Fruit fly (Drosophila melanogaster) whole organism, pupa: Measurements from ENCODE around the gene CG7509.

Experiments
- CG10348 ChIP-seq: fragments of 200-800 bp; sonication (Bioruptor generic); IDR thresholded peaks from 2 replicates; pipeline ENCODE4 v1.3.6; 2022; ENCODE audit warnings: missing biosample characterization, missing genetic modification characterization
- CG12605 ChIP-seq: fragments of 200-800 bp; sonication (Bioruptor generic); IDR thresholded peaks from 2 replicates; pipeline ENCODE4 v1.3.6; 2022; ENCODE audit warnings: missing biosample characterization, missing genetic modification characterization
- CG13204 ChIP-seq: fragments of 200-800 bp; sonication (Bioruptor generic); optimal IDR thresholded peaks from 2 replicates; lab custom pipeline; 2018; ENCODE audit warnings: missing biosample characterization, mild to moderate bottlenecking, missing genetic modification characterization, moderate library complexity
- CG14655 ChIP-seq: fragments of 200-800 bp; sonication (Bioruptor generic); optimal IDR thresholded peaks from 3 replicates; lab custom pipeline; 2017; ENCODE audit warnings: mild to moderate bottlenecking, missing biosample characterization, missing genetic modification reagents, missing genetic modification characterization
- CG15710 ChIP-seq: fragments of 200-800 bp; sonication (Bioruptor generic); optimal IDR thresholded peaks from 2 replicates; lab custom pipeline; 2018; ENCODE audit warnings: missing biosample characterization, mild to moderate bottlenecking, missing genetic modification characterization, moderate library complexity
- CG17806 ChIP-seq: fragments of 200-800 bp; sonication (Bioruptor generic); optimal IDR thresholded peaks from 2 replicates; lab custom pipeline; 2018; ENCODE audit warnings: missing biosample characterization, mild to moderate bottlenecking, missing genetic modification characterization, moderate library complexity
- CG32121 ChIP-seq: fragments of 200-800 bp; sonication (Bioruptor generic); IDR thresholded peaks from 2 replicates; pipeline ENCODE4 v1.3.6; 2022; ENCODE audit warnings: missing biosample characterization, missing genetic modification characterization
- CG34367 ChIP-seq: fragments of 200-800 bp; sonication (Bioruptor generic); optimal IDR thresholded peaks from 2 replicates; lab custom pipeline; 2018; ENCODE audit warnings: missing biosample characterization, mild to moderate bottlenecking, missing genetic modification characterization
- CG4496 ChIP-seq: fragments of 200-800 bp; sonication (Bioruptor generic); IDR thresholded peaks from 3 replicates; pipeline ENCODE4 v1.3.6; 2022; ENCODE audit warnings: missing biosample characterization, missing genetic modification characterization
- CG8159 ChIP-seq: fragments of 200-800 bp; sonication (Bioruptor generic); optimal IDR thresholded peaks from 3 replicates; lab custom pipeline; 2018; ENCODE audit warnings: missing biosample characterization, mild to moderate bottlenecking, missing genetic modification characterization, moderate library complexity
- CG8301 ChIP-seq: fragments of 200-800 bp; sonication (Bioruptor generic); optimal IDR thresholded peaks from 2 replicates; lab custom pipeline; 2018; ENCODE audit warnings: missing biosample characterization, mild to moderate bottlenecking, missing genetic modification characterization
- CG9948 ChIP-seq: fragments of 200-800 bp; sonication (Bioruptor generic); optimal IDR thresholded peaks from 2 replicates; lab custom pipeline; 2018; ENCODE audit warnings: missing biosample characterization, mild to moderate bottlenecking, missing genetic modification characterization, moderate library complexity
- D1 ChIP-seq: fragments of 200-800 bp; sonication (Bioruptor generic); optimal IDR thresholded peaks from 2 replicates; lab custom pipeline; 2018; ENCODE audit warnings: missing biosample characterization, mild to moderate bottlenecking, missing genetic modification characterization, moderate library complexity
- EcR ChIP-seq: fragments of 200-800 bp; sonication (Bioruptor generic); optimal IDR thresholded peaks from 3 replicates; lab custom pipeline; 2019; ENCODE audit warnings: missing biosample characterization, missing genetic modification characterization, mild to moderate bottlenecking, moderate library complexity, missing genetic modification reagents
- Ets98B ChIP-seq: fragments of 200-800 bp; sonication (Bioruptor generic); IDR thresholded peaks from 2 replicates; pipeline ENCODE4 v1.3.6; 2022; ENCODE audit warnings: missing biosample characterization, missing genetic modification characterization
- Pif1A ChIP-seq: fragments of 200-800 bp; sonication (Bioruptor generic); optimal IDR thresholded peaks from 3 replicates; lab custom pipeline; 2016; ENCODE audit warnings: missing biosample characterization, missing genetic modification characterization
- Pif1B ChIP-seq: fragments of 200-800 bp; sonication (Bioruptor generic); optimal IDR thresholded peaks from 3 replicates; lab custom pipeline; 2016; ENCODE audit warnings: missing biosample characterization, missing genetic modification characterization
- Snoo ChIP-seq: fragments of 200-800 bp; sonication (Bioruptor generic); optimal IDR thresholded peaks from 3 replicates; lab custom pipeline; 2017; ENCODE audit warnings: missing biosample characterization, mild to moderate bottlenecking, missing genetic modification characterization, inconsistent platforms
- fd96Ca ChIP-seq: fragments of 200-800 bp; sonication (Bioruptor generic); IDR thresholded peaks from 3 replicates; pipeline ENCODE4 v1.3.6; 2022; ENCODE audit warnings: missing biosample characterization, missing genetic modification characterization
- gl ChIP-seq: fragments of 200-800 bp; sonication (Bioruptor generic); optimal IDR thresholded peaks from 2 replicates; lab custom pipeline; 2018; ENCODE audit warnings: missing biosample characterization, mild to moderate bottlenecking, missing genetic modification characterization
- rn ChIP-seq: fragments of 200-800 bp; sonication (Bioruptor generic); IDR thresholded peaks from 2 replicates; pipeline ENCODE4 v1.3.6; 2022; ENCODE audit warnings: missing biosample characterization, missing genetic modification characterization

The CG7509 gene

DNA sequence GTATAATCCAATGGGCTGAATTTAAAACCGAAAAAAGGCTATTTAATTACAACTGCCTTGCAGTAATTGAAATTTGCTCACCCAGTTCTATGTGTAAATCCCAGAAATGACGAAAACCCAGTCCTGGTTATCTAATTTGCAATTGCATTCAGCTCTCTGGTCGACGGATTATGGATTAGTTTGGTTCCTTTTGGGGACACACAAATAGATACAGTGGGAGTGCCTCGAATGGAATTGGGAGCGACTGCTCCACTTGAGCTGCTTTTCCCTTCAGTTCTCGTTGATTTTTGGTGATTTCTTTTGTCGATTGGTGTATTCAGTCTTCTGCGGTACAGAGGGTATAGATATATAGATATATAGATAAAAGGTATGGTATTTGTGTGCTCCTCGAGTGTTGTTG lies 28.4 kb upstream of the CG7509 start, which contains the start of gene CG13708:
Gene CG13708 (minus strand): TSS at position 101 of the 400 bp plus-strand sequence.
- TF ChIP-seq CG8301 (no peak), CG34367 (tag; lab: Kevin White, UChicago) (no peak), CG4496 (GFP tag; lab: Robert Waterston, UW) (no peak), CG13204 (no peak), gl (no peak), Pif1B (no peak), rn (GFP tag; lab: Robert Waterston, UW) (no peak), Ets98B (GFP tag; lab: Robert Waterston, UW) (no peak), Snoo (no peak), CG8159 (tag; lab: Kevin White, UChicago) (no peak), CG10348 (no peak)

- no peak for TF ChIP-seq CG8159 (tag; lab: Kevin White, UChicago)
- TF ChIP-seq Snoo: no peak
- no peak for TF ChIP-seq CG12605 (GFP tag; lab: Robert Waterston, UW)
- TF ChIP-seq Ets98B (GFP tag; lab: Robert Waterston, UW): 0 out of 2 replicates have a peak, but pooled peaks have one; percentile 14
Observed at dm6 chr3L:4825584-4825983, 20.5 kb upstream of the CG7509 start, which contains the start of the genes Dhc64C and LeuRS-m. Gene Dhc64C (minus strand): TSS chr3L:4825687. Gene LeuRS-m (plus strand): TSS chr3L:4825853.

DNA sequence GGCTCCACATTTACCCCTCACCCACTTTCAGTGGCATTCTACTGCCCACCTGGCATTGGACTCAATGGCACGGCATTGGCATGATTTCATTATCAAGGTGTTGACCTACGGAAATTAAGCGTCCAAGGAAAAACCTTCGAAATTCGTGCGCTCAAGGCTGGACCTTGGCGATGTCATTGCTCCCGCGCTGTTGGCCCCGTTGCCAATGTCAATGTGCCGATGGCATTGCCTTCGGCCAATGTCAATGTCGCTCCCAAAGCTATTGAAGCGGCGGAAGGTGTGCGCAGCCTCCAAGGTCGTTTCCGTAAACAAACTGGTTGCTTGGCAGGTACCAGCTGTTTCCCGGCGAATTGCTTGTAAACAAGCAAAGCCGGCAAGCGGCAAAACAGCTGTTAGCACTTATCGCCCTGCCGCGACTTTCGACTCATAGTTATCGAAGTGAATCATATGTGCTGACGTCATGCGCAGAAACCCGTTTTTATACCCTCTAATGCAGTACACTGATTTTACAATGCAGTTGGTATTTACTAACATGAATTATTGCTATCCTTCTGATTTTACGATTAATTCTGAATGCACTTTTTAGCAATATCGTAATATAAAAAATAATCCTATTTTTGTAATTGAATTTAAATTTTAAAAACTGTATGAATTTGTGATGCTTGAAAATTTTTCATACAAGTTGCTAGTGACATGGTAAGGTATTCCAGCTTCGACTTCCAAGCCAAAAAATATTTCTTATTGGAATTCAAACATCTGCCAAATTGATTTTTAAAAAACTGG lies 19.5 kb upstream of the CG7509 start:
- peak; percentile 94 for TF ChIP-seq CG8159 (tag; lab: Kevin White, UChicago)
- peak; percentile 78 for TF ChIP-seq gl
- TF ChIP-seq CG9948 (tag; lab: Kevin White, UChicago): peak; percentile 91
- TF ChIP-seq Ets98B (GFP tag; lab: Robert Waterston, UW): peak; percentile 96
- peak; percentile 97 for TF ChIP-seq CG4496 (GFP tag; lab: Robert Waterston, UW)
- TF ChIP-seq Pif1B: peak; percentile 95
- TF ChIP-seq D1: no peak
- TF ChIP-seq CG32121: peak; percentile 97
- no peak for TF ChIP-seq CG13204
- peak; percentile 92 for TF ChIP-seq rn (GFP tag; lab: Robert Waterston, UW)
- TF ChIP-seq CG12605 (GFP tag; lab: Robert Waterston, UW): peak; percentile 90
- no peak for TF ChIP-seq CG8301
- peak; percentile 84 for TF ChIP-seq CG10348
- peak; percentile 91 for TF ChIP-seq CG15710
- no peak for TF ChIP-seq Pif1A (GFP tag; lab: Kevin White, UChicago)
- peak; percentile 84 for TF ChIP-seq CG34367 (tag; lab: Kevin White, UChicago)
- TF ChIP-seq CG14655 (GFP tag; lab: Kevin White, UChicago): peak; percentile 94
- TF ChIP-seq fd96Ca: peak; percentile 93
- TF ChIP-seq Snoo: no peak
- TF ChIP-seq CG17806 (tag; lab: Kevin White, UChicago): peak; percentile 92
- peak; percentile 96 for TF ChIP-seq EcR
- TF ChIP-seq, all 21 proteins: peak for 16

dm6 chr3L:4814184-4814583 lies 9.1 kb upstream of the CG7509 start:
- TF ChIP-seq fd96Ca (no peak), Pif1A (GFP tag; lab: Kevin White, UChicago) (no peak), EcR (no peak), D1 (no peak), CG8159 (tag; lab: Kevin White, UChicago) (no peak), Snoo (no peak), CG17806 (tag; lab: Kevin White, UChicago) (no peak), Pif1B (no peak), CG10348 (no peak), CG9948 (tag; lab: Kevin White, UChicago) (no peak), Ets98B (GFP tag; lab: Robert Waterston, UW) (no peak), CG14655 (GFP tag; lab: Kevin White, UChicago) (no peak), CG8301 (no peak), rn (GFP tag; lab: Robert Waterston, UW) (no peak), gl (no peak), CG32121 (no peak), CG15710 (no peak)
- TF ChIP-seq, all 21 proteins: peak for 0

DNA sequence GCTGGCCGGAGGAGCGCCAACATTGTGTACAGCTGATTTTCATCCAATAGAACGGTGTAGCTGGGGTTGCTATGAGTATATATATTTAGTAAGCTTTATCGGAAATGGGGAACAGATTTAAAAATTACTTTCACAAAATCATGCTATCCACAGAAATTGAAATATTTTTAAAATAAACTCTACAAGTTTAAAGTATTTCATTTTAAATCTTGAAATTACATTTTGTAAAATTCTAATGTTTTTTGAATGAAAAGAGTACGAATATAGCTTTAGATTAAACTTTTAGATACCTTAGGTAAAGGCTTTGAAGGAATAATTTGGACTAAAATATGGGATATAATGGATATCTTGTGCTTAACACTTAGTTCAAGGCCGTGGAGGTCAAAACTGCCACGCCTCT lies 2.2 kb upstream of the CG7509 start, which contains the start of gene CG18808:
Gene CG18808 (minus strand): TSS at position 101 of the 400 bp plus-strand sequence.
- TF ChIP-seq rn (GFP tag; lab: Robert Waterston, UW) (no peak), Ets98B (GFP tag; lab: Robert Waterston, UW) (no peak), Pif1A (GFP tag; lab: Kevin White, UChicago) (no peak), CG14655 (GFP tag; lab: Kevin White, UChicago) (no peak), Pif1B (no peak), CG9948 (tag; lab: Kevin White, UChicago) (no peak), EcR (no peak), Snoo (no peak), CG32121 (no peak), CG8159 (tag; lab: Kevin White, UChicago) (no peak), D1 (no peak), CG12605 (GFP tag; lab: Robert Waterston, UW) (no peak), CG13204 (no peak), CG4496 (GFP tag; lab: Robert Waterston, UW) (no peak), gl (no peak), fd96Ca (no peak), CG17806 (tag; lab: Kevin White, UChicago) (no peak), CG10348 (no peak), CG34367 (tag; lab: Kevin White, UChicago) (no peak), CG15710 (no peak)

DNA sequence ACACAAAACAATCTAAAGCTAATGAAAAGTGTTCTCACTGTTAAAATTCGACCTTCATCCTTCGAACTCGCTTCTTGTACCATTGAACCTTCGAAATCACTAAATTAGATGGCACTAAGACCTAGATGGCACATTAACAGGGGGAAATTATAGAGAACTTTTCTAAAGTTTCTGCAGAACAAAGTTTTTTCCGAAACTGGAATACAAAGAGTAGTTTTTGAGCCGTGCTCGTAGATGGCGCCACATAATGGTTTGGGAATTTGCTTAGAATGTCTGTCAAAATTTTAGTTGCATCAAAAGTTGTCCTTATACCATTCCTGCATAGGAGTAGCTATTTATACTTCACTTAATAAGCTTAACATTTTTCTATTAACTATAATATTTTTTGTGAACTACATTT lies 677 bp upstream of the CG7509 start:
- TF ChIP-seq Snoo: no peak
- no peak for TF ChIP-seq CG8301
- no peak for TF ChIP-seq Pif1B
- TF ChIP-seq D1: no peak
- no peak for TF ChIP-seq CG32121
- no peak for TF ChIP-seq CG12605 (GFP tag; lab: Robert Waterston, UW)
- no peak for TF ChIP-seq Pif1A (GFP tag; lab: Kevin White, UChicago)
- no peak for TF ChIP-seq CG8159 (tag; lab: Kevin White, UChicago)
- TF ChIP-seq Ets98B (GFP tag; lab: Robert Waterston, UW): no peak
- no peak for TF ChIP-seq fd96Ca
- TF ChIP-seq gl: no peak
- no peak for TF ChIP-seq CG10348
- TF ChIP-seq CG4496 (GFP tag; lab: Robert Waterston, UW): no peak
- no peak for TF ChIP-seq CG17806 (tag; lab: Kevin White, UChicago)
- no peak for TF ChIP-seq CG15710
